Worm (Caenorhabditis elegans): ENCODE data around the gene C09H5.7.

DNA sequence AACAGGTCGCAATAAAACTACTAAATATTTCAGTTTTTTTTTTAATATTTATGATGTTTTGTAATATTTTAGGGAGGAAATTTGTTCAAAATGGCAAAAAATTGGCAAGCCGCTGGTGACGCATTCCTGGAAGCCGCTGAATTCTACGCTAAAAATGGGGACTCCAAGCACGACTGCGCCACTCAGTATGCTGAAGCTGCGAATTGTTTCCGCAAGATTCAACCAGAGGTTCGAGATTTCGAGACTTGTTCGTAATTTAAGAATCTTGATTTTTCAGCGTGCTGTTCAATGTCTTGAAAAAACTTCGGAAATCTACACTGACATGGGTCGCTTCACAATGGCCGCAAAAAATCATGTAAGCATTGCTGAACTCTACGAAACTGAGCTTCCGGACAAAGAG is 46.6 kb upstream of the C09H5.7 start:
- TF ChIP-seq ceh-16 (tag; optimal IDR thresholded peaks at IDR 0.05) (no peak), snpc-4 (tag; optimal IDR thresholded peaks at IDR 0.05) (no peak), nfya-1 (tag; optimal IDR thresholded peaks at IDR 0.05; ENCODE audit: insufficient read depth) (no peak), elt-1 (tag; optimal IDR thresholded peaks at IDR 0.05) (no peak), mdl-1 (tag; optimal IDR thresholded peaks at IDR 0.05) (no peak), aly-2 (tag; optimal IDR thresholded peaks at IDR 0.05) (no peak), lin-15B (tag; optimal IDR thresholded peaks at IDR 0.05) (no peak), ztf-4 (tag; optimal IDR thresholded peaks at IDR 0.05) (no peak), ama-1 (optimal IDR thresholded peaks at IDR 0.05) (peak; percentile 65), ztf-11 (tag; optimal IDR thresholded peaks at IDR 0.05) (no peak), nhr-76 (tag; optimal IDR thresholded peaks at IDR 0.05) (no peak)
